Worm (Caenorhabditis elegans): ENCODE results near the gene mars-1.
A peak's percentile ranks its signal among the peaks of the same experiment; 100 is the strongest.

The mars-1 gene

DNA sequence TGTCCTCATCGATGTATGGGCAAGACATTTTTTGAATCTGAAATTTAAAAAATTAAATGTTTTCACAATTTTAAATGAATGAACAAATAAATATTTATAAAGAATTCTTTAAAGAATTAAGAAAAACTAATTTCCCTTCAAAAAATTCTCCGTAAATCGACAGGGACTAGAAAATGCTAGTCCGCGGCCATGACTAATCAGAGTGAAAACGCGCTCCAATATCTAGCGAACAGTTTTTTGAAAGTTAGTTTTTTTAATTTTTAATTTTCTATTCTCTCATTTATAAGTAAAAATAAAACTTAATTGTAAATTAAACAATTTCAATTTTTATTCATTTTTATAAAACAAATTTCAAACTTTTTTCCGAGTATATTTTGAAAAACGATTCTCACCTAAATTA is 42.5 kb downstream of the mars-1 start:
- TF ChIP-seq R02D3.7 (tag; optimal IDR thresholded peaks at IDR 0.05) = no peak
- TF ChIP-seq Y105C5A.15 (GFP tag; IDR thresholded peaks at IDR 0.05) = no peak
- TF ChIP-seq F26F4.8 (GFP tag; conservative IDR thresholded peaks at IDR 0.05) = no peak
- TF ChIP-seq gei-8 (GFP tag; optimal IDR thresholded peaks at IDR 0.05) = no peak
- no peak for TF ChIP-seq lim-7 (GFP tag; IDR thresholded peaks at IDR 0.05)
- TF ChIP-seq F44E2.7 (GFP tag; IDR thresholded peaks at IDR 0.05) = no peak
- TF ChIP-seq lin-1 (GFP tag; IDR thresholded peaks at IDR 0.05) = 0 out of 2 replicates have a peak, but pooled peaks have one; percentile 25
- no peak for TF ChIP-seq daf-8 (GFP tag; IDR thresholded peaks at IDR 0.05)
- TF ChIP-seq unc-39 (tag; optimal IDR thresholded peaks at IDR 0.05) = no peak
- TF ChIP-seq F37D6.2 (tag; optimal IDR thresholded peaks at IDR 0.05) = no peak
- no peak for TF ChIP-seq mep-1 (tag; optimal IDR thresholded peaks at IDR 0.05)
- TF ChIP-seq daf-16 (GFP tag; optimal IDR thresholded peaks at IDR 0.05) = no peak
- peak; percentile 19 for TF ChIP-seq daf-16 (tag; optimal IDR thresholded peaks at IDR 0.05)
- TF ChIP-seq ctbp-1 (GFP tag; IDR thresholded peaks at IDR 0.05) = no peak
- TF ChIP-seq spr-1 (tag; optimal IDR thresholded peaks at IDR 0.05) = no peak
- peak; percentile 44 for TF ChIP-seq nhr-6 (tag; optimal IDR thresholded peaks at IDR 0.05)
- no peak for TF ChIP-seq skn-1 (tag; optimal IDR thresholded peaks at IDR 0.05)
- peak; percentile 95 for TF ChIP-seq mes-2 (tag; optimal IDR thresholded peaks at IDR 0.05; ENCODE audit: poor library complexity, severe bottlenecking)
- no peak for TF ChIP-seq mxl-3 (GFP tag; optimal IDR thresholded peaks at IDR 0.05)
- TF ChIP-seq hif-1 (tag; optimal IDR thresholded peaks at IDR 0.05) = peak in 1 of 2 experiments; percentile 64
- no peak for TF ChIP-seq zag-1 (tag; optimal IDR thresholded peaks at IDR 0.05)
- TF ChIP-seq madf-5 (GFP tag; IDR thresholded peaks at IDR 0.05) = no peak
- no peak for TF ChIP-seq ceh-32 (tag; optimal IDR thresholded peaks at IDR 0.05; ENCODE audit: poor library complexity)
- no peak for TF ChIP-seq Y48G9A.11 (GFP tag; IDR thresholded peaks at IDR 0.05)
- TF ChIP-seq nhr-10 (tag; optimal IDR thresholded peaks at IDR 0.05) = no peak
- no peak for TF ChIP-seq ceh-82 (tag; optimal IDR thresholded peaks at IDR 0.05)
- TF ChIP-seq zfp-2 (tag; optimal IDR thresholded peaks at IDR 0.05) = no peak
- peak; percentile 29 for TF ChIP-seq dpl-1 (GFP tag; optimal IDR thresholded peaks at IDR 0.05)
- TF ChIP-seq tag-97 (GFP tag; IDR thresholded peaks at IDR 0.05) = no peak
- TF ChIP-seq nhr-11 (tag; optimal IDR thresholded peaks at IDR 0.05) = no peak
- TF ChIP-seq lin-15B (tag; optimal IDR thresholded peaks at IDR 0.05) = no peak
- TF ChIP-seq ceh-20 (GFP tag; IDR thresholded peaks at IDR 0.05) = 0 out of 2 replicates have a peak, but pooled peaks have one; percentile 14
- TF ChIP-seq ztf-11 (tag; optimal IDR thresholded peaks at IDR 0.05) = no peak
- no peak for TF ChIP-seq dmd-6 (GFP tag; IDR thresholded peaks at IDR 0.05)
- TF ChIP-seq lin-39 (tag; optimal IDR thresholded peaks at IDR 0.05) = no peak
- no peak for TF ChIP-seq ceh-44 (GFP tag; IDR thresholded peaks at IDR 0.05)
- TF ChIP-seq lsy-2 (tag; optimal IDR thresholded peaks at IDR 0.05) = peak in 1 of 2 experiments; percentile 69
- TF ChIP-seq pha-4 (GFP tag; IDR thresholded peaks at IDR 0.05) = no peak
- TF ChIP-seq pha-4 (tag; optimal IDR thresholded peaks at IDR 0.05) = no peak
- no peak for TF ChIP-seq nhr-237 (tag; optimal IDR thresholded peaks at IDR 0.05)
- peak; percentile 31 for TF ChIP-seq duxl-1 (tag; optimal IDR thresholded peaks at IDR 0.05; ENCODE audit: poor library complexity)
- TF ChIP-seq dve-1 (tag; optimal IDR thresholded peaks at IDR 0.05; ENCODE audit: insufficient read depth) = peak; percentile 38
- TF ChIP-seq lin-29 (GFP tag; IDR thresholded peaks at IDR 0.05) = no peak
- TF ChIP-seq php-3 (GFP tag; IDR thresholded peaks at IDR 0.05) = no peak
- TF ChIP-seq zfp-3 (GFP tag; conservative IDR thresholded peaks at IDR 0.05) = no peak
- TF ChIP-seq ceh-62 (tag; optimal IDR thresholded peaks at IDR 0.05) = no peak
- no peak for TF ChIP-seq rbr-2 (tag; optimal IDR thresholded peaks at IDR 0.05)
- TF ChIP-seq aly-2 (tag; optimal IDR thresholded peaks at IDR 0.05) = no peak
- no peak for TF ChIP-seq attf-4 (tag; optimal IDR thresholded peaks at IDR 0.05)
- TF ChIP-seq aha-1 (tag) = no peak
- TF ChIP-seq nhr-102 (tag; optimal IDR thresholded peaks at IDR 0.05) = no peak
- TF ChIP-seq fkh-10 (GFP tag; optimal IDR thresholded peaks at IDR 0.05) = no peak
- TF ChIP-seq D1046.2 (GFP tag; IDR thresholded peaks at IDR 0.05) = no peak

All from whole organism, L4 larva.